Fruit fly (Drosophila melanogaster) whole organism, embryonic: ENCODE measurements around the gene N.

Source experiments
- Ada2b ChIP-seq: fragments of 200-800 bp; sonication (Bioruptor generic); IDR thresholded peaks from 2 replicates; pipeline ENCODE4 v1.3.6; 2022; ENCODE audit warnings: missing biosample characterization, missing genetic modification characterization
- Awh ChIP-seq: fragments of 200-800 bp; sonication (Bioruptor generic); IDR thresholded peaks from 2 replicates; pipeline ENCODE4, ENCODE4 v1.3.6; 2022; ENCODE audit warnings: missing biosample characterization, missing genetic modification characterization
- CG10366 ChIP-seq: fragments of 200-800 bp; sonication (Bioruptor generic); IDR thresholded peaks from 2 replicates; pipeline ENCODE4 v1.3.6; 2022; ENCODE audit warnings: missing biosample characterization, missing genetic modification characterization
- CG12104 ChIP-seq: fragments of 200-800 bp; sonication (Bioruptor generic); optimal IDR thresholded peaks from 3 replicates; lab custom pipeline; 2016; ENCODE audit warnings: missing biosample characterization, missing genetic modification characterization
- CG12299 ChIP-seq: fragments of 200-800 bp; sonication (Bioruptor generic); optimal IDR thresholded peaks from 2 replicates; lab custom pipeline; 2018; ENCODE audit warnings: missing biosample characterization, mild to moderate bottlenecking, missing genetic modification characterization
- CG14050 ChIP-seq: fragments of 200-800 bp; sonication (Bioruptor generic); IDR thresholded peaks from 3 replicates; pipeline ENCODE4 v1.3.6; 2022; ENCODE audit warnings: missing biosample characterization, missing genetic modification characterization
- CG15011 ChIP-seq: fragments of 200-800 bp; sonication (Bioruptor generic); optimal IDR thresholded peaks from 3 replicates; lab custom pipeline; 2018; ENCODE audit warnings: missing biosample characterization, mild to moderate bottlenecking, missing genetic modification characterization
- CG1647 ChIP-seq: fragments of 200-800 bp; sonication (Bioruptor generic); optimal IDR thresholded peaks from 3 replicates; lab custom pipeline; 2016; ENCODE audit warnings: missing biosample characterization, missing genetic modification characterization
- CG17385 ChIP-seq: fragments of 200-800 bp; sonication (Bioruptor generic); optimal IDR thresholded peaks from 3 replicates; lab custom pipeline; 2018; ENCODE audit warnings: missing biosample characterization, mild to moderate bottlenecking, missing genetic modification characterization
- CG2199 ChIP-seq: fragments of 200-800 bp; sonication (Bioruptor generic); IDR thresholded peaks from 3 replicates; pipeline ENCODE4 v1.3.6; 2022; ENCODE audit warnings: missing biosample characterization, missing genetic modification characterization
- CG2712 ChIP-seq: fragments of 200-800 bp; optimal IDR thresholded peaks from 3 replicates; lab custom pipeline; 2019; ENCODE audit warnings: missing biosample characterization, mild to moderate bottlenecking, missing genetic modification characterization, moderate library complexity
- CG32772 ChIP-seq: fragments of 200-800 bp; sonication (Bioruptor generic); IDR thresholded peaks from 2 replicates; pipeline ENCODE4 v1.3.6; 2022; ENCODE audit warnings: missing biosample characterization, missing genetic modification characterization
- CG3407 ChIP-seq: fragments of 200-800 bp; sonication (Bioruptor generic); optimal IDR thresholded peaks from 2 replicates; lab custom pipeline; 2018; ENCODE audit warnings: missing biosample characterization, mild to moderate bottlenecking, missing genetic modification characterization
- CG34376 ChIP-seq: fragments of 200-800 bp; sonication (Bioruptor generic); optimal IDR thresholded peaks from 2 replicates; lab custom pipeline; 2018; ENCODE audit warnings: missing biosample characterization, mild to moderate bottlenecking, missing genetic modification characterization
- CG6254 ChIP-seq: fragments of 200-800 bp; sonication (Bioruptor generic); optimal IDR thresholded peaks from 3 replicates; lab custom pipeline; 2017; ENCODE audit warnings: mild to moderate bottlenecking, missing biosample characterization, missing genetic modification reagents, missing genetic modification characterization
- CG7786 ChIP-seq: fragments of 200-800 bp; sonication (Bioruptor generic); optimal IDR thresholded peaks from 2 replicates; lab custom pipeline; 2016; ENCODE audit warnings: missing biosample characterization, missing genetic modification characterization
- CG8944 ChIP-seq: fragments of 200-800 bp; sonication (Bioruptor generic); optimal IDR thresholded peaks from 3 replicates; lab custom pipeline; 2016; ENCODE audit warnings: missing biosample characterization, missing genetic modification characterization
- CHES-1-like ChIP-seq: fragments of 200-800 bp; sonication (Bioruptor generic); optimal IDR thresholded peaks from 2 replicates; lab custom pipeline; 2016; ENCODE audit warnings: missing biosample characterization, missing genetic modification characterization
- Deaf1 ChIP-seq: fragments of 200-800 bp; optimal IDR thresholded peaks from 3 replicates; lab custom pipeline; 2019; ENCODE audit warnings: missing biosample characterization, mild to moderate bottlenecking, missing genetic modification characterization, moderate library complexity
- Dfd ChIP-seq, 2 experiments: fragments of >200 bp; optimal IDR thresholded peaks; 2 replicates each; lab custom pipeline; 2017; ENCODE audit warnings: missing biosample characterization in 2 of 2, missing genetic modification characterization in 2 of 2
- Dll ChIP-seq: fragments of 200-800 bp; sonication (Bioruptor generic); IDR thresholded peaks from 4 replicates; pipeline ENCODE4 v1.3.6; 2022; ENCODE audit warnings: missing biosample characterization, missing genetic modification characterization; ENCODE audit not compliant: partially characterized antibody
- E2f1 ChIP-seq: fragments of 200-800 bp; sonication (Bioruptor generic); IDR thresholded peaks from 2 replicates; pipeline ENCODE4 v1.3.6; 2022; ENCODE audit warnings: missing biosample characterization, missing genetic modification characterization
- HLH4C ChIP-seq: fragments of 200-800 bp; sonication (Bioruptor generic); IDR thresholded peaks from 3 replicates; pipeline ENCODE4 v1.3.6; 2022; ENCODE audit warnings: missing biosample characterization, missing genetic modification characterization; ENCODE audit not compliant: partially characterized antibody
- HLH54F ChIP-seq: fragments of 200-800 bp; sonication (Bioruptor generic); optimal IDR thresholded peaks from 3 replicates; lab custom pipeline; 2016; ENCODE audit warnings: missing biosample characterization, missing genetic modification characterization
- Hsf ChIP-seq: fragments of 200-800 bp; sonication (Bioruptor generic); optimal IDR thresholded peaks from 3 replicates; lab custom pipeline; 2016; ENCODE audit warnings: missing biosample characterization, missing genetic modification characterization
- Lim3 ChIP-seq: fragments of 200-800 bp; sonication (Bioruptor generic); IDR thresholded peaks from 2 replicates; pipeline ENCODE4 v1.3.6; 2022; ENCODE audit warnings: missing biosample characterization, missing genetic modification characterization
- Nf-YB ChIP-seq: fragments of 200-800 bp; sonication (Bioruptor generic); optimal IDR thresholded peaks from 3 replicates; lab custom pipeline; 2019; ENCODE audit warnings: missing biosample characterization, mild to moderate bottlenecking, missing genetic modification characterization, moderate library complexity
- NfI ChIP-seq: fragments of 200-800 bp; sonication (Bioruptor generic); optimal IDR thresholded peaks from 3 replicates; lab custom pipeline; 2018; ENCODE audit warnings: missing biosample characterization, mild to moderate bottlenecking, missing genetic modification characterization, moderate library complexity
- Rx ChIP-seq: fragments of 200-800 bp; sonication (Bioruptor generic); IDR thresholded peaks from 2 replicates; pipeline ENCODE4 v1.3.6; 2022; ENCODE audit warnings: missing biosample characterization, missing genetic modification characterization
- Sin3A ChIP-seq: fragments of >200 bp; optimal IDR thresholded peaks from 2 replicates; lab custom pipeline; 2018
- Sry-δ ChIP-seq: fragments of 200-800 bp; sonication (Bioruptor generic); optimal IDR thresholded peaks from 2 replicates; lab custom pipeline; 2016; ENCODE audit warnings: missing biosample characterization, missing genetic modification characterization
- TFAM ChIP-seq: fragments of 200-800 bp; sonication (Bioruptor generic); optimal IDR thresholded peaks from 2 replicates; lab custom pipeline; 2017; ENCODE audit warnings: missing biosample characterization, missing genetic modification characterization, inconsistent platforms
- bbx ChIP-seq: fragments of 200-800 bp; sonication (Bioruptor generic); IDR thresholded peaks from 2 replicates; pipeline ENCODE4 v1.3.6; 2022; ENCODE audit warnings: missing biosample characterization, missing genetic modification characterization; ENCODE audit not compliant: partially characterized antibody
- ci ChIP-seq: fragments of 200-800 bp; sonication (Bioruptor generic); IDR thresholded peaks from 3 replicates; pipeline ENCODE4 v1.3.6; 2022; ENCODE audit warnings: missing biosample characterization, missing genetic modification characterization
- crc ChIP-seq: fragments of 200-800 bp; sonication (Bioruptor generic); optimal IDR thresholded peaks from 2 replicates; lab custom pipeline; 2016; ENCODE audit warnings: missing biosample characterization, missing genetic modification characterization
- crol ChIP-seq: fragments of 200-800 bp; sonication (Bioruptor generic); IDR thresholded peaks from 2 replicates; pipeline ENCODE4 v1.3.6; 2022; ENCODE audit warnings: missing biosample characterization, missing genetic modification characterization
- dmrt99B ChIP-seq: fragments of 200-800 bp; sonication (Bioruptor generic); optimal IDR thresholded peaks from 2 replicates; lab custom pipeline; 2018; ENCODE audit warnings: missing biosample characterization, mild to moderate bottlenecking, missing genetic modification characterization, moderate library complexity
- fu2 ChIP-seq: fragments of 200-800 bp; sonication (Bioruptor generic); optimal IDR thresholded peaks from 2 replicates; lab custom pipeline; 2016; ENCODE audit warnings: missing biosample characterization, missing genetic modification characterization
- ind ChIP-seq: fragments of 200-800 bp; sonication (Bioruptor generic); optimal IDR thresholded peaks from 3 replicates; lab custom pipeline; 2016; ENCODE audit warnings: missing biosample characterization, missing genetic modification characterization
- luna ChIP-seq: fragments of 200-800 bp; sonication (Bioruptor generic); optimal IDR thresholded peaks from 2 replicates; lab custom pipeline; 2016; ENCODE audit warnings: missing biosample characterization, missing genetic modification characterization
- mam ChIP-seq: fragments of 200-800 bp; sonication (Bioruptor generic); optimal IDR thresholded peaks from 3 replicates; lab custom pipeline; 2016; ENCODE audit warnings: missing biosample characterization, missing genetic modification characterization
- nmo ChIP-seq: fragments of 200-800 bp; sonication (Bioruptor generic); optimal IDR thresholded peaks from 2 replicates; lab custom pipeline; 2018; ENCODE audit warnings: missing biosample characterization, mild to moderate bottlenecking, missing genetic modification characterization, moderate library complexity
- ro ChIP-seq: fragments of 200-800 bp; sonication (Bioruptor generic); IDR thresholded peaks from 2 replicates; pipeline ENCODE4 v1.3.6; 2022; ENCODE audit warnings: missing biosample characterization, missing genetic modification characterization
- row ChIP-seq: fragments of 200-800 bp; sonication (Bioruptor generic); IDR thresholded peaks from 3 replicates; pipeline ENCODE4 v1.3.6; 2022; ENCODE audit warnings: missing biosample characterization, missing genetic modification characterization
- run ChIP-seq: fragments of 200-800 bp; sonication (Bioruptor generic); optimal IDR thresholded peaks from 3 replicates; lab custom pipeline; 2018; ENCODE audit warnings: missing biosample characterization, mild to moderate bottlenecking, missing genetic modification characterization
- salm ChIP-seq: fragments of 200-800 bp; sonication (Bioruptor generic); optimal IDR thresholded peaks from 2 replicates; lab custom pipeline; 2018; ENCODE audit warnings: missing biosample characterization, mild to moderate bottlenecking, missing genetic modification characterization
- sob ChIP-seq: fragments of 200-800 bp; sonication (Bioruptor generic); IDR thresholded peaks from 2 replicates; pipeline ENCODE4 v1.3.6; 2022; ENCODE audit warnings: missing biosample characterization, missing genetic modification characterization
- sug ChIP-seq: fragments of 200-800 bp; optimal IDR thresholded peaks from 2 replicates; lab custom pipeline; 2019; ENCODE audit warnings: missing biosample characterization, mild to moderate bottlenecking, missing genetic modification characterization, moderate library complexity
- unpg ChIP-seq: fragments of 200-800 bp; sonication (Bioruptor generic); optimal IDR thresholded peaks from 3 replicates; lab custom pipeline; 2018; ENCODE audit warnings: missing biosample characterization, mild to moderate bottlenecking, missing genetic modification characterization, moderate library complexity
- wdn ChIP-seq: fragments of 200-800 bp; sonication (Bioruptor generic); IDR thresholded peaks from 2 replicates; pipeline ENCODE4 v1.3.6; 2022; ENCODE audit warnings: missing biosample characterization, missing genetic modification characterization

N gene

DNA sequence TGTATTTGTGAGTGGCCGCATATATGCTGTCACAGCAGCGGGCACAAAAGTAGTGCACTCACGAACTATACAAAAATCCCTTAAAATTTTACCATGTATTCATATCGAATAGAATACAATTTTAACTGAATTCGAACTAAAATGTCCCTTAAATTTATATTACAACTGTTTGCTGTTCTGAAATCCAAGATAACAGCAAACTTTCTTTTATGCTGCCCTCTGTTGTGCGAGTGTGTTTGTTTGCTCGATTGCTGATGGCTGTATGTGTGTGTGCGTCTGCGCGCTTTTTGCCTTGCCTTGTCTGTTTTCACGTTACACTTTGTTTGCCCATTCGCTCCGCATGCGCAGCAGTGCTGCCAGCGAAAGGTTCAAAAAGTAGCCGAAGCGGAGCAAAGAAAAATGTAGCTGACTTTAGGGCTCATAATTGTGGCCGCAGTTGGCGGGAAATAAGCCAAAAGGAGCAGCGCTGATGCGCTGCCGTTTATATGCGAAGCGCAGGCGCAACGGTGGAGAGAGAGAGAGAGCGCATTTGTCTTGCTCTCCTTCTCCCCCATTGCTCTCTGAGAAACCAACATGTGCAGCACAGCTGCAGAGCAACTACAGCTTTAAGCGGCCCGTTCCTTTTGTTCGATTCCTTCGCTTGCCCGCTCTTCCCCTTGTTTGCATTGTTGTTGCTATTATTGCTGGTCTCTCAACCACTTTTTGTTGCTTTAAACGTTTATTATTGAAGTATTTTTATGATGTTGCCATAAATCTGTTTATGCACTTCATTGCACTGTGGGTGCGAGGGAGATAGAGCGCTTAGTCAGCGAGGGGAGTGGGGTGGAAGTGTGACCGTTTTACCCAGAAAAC is 28.0 kb downstream of the N start (continued):
- TF ChIP-seq unpg: peak; percentile 96
- TF ChIP-seq CG7786 (GFP tag; lab: Kevin White, UChicago): peak; percentile 90
- TF ChIP-seq CG2712: peak; percentile 96
- TF ChIP-seq Sry-δ: peak; percentile 56
- peak; percentile 92 for TF ChIP-seq E2f1 (GFP tag; lab: Robert Waterston, UW)
- TF ChIP-seq row (GFP tag; lab: Robert Waterston, UW): peak; percentile 96
- peak; percentile 89 for TF ChIP-seq CG8944 (GFP tag; lab: Kevin White, UChicago)
- TF ChIP-seq Rx (GFP tag; lab: Robert Waterston, UW): peak; percentile 84
- TF ChIP-seq Awh (GFP tag; lab: Robert Waterston, UW): peak; percentile 93
- no peak for TF ChIP-seq Sin3A (lab: Kevin White, UChicago)
- peak; percentile 89 for TF ChIP-seq CG3407 (GFP tag; lab: Kevin White, UChicago)
- peak; percentile 71 for TF ChIP-seq Lim3 (GFP tag; lab: Robert Waterston, UW)
- peak; percentile 88 for TF ChIP-seq crc (GFP tag; lab: Kevin White, UChicago)
- peak; percentile 57 for TF ChIP-seq sug
- peak; percentile 89 for TF ChIP-seq mam (GFP tag; lab: Kevin White, UChicago)
- peak; percentile 83 for TF ChIP-seq Nf-YB (GFP tag; lab: Kevin White, UChicago)
- peak; percentile 88 for TF ChIP-seq NfI (GFP tag; lab: Kevin White, UChicago)
- TF ChIP-seq CG1647 (GFP tag; lab: Kevin White, UChicago): peak; percentile 82
- peak; percentile 87 for TF ChIP-seq CG15011 (GFP tag; lab: Kevin White, UChicago)
- TF ChIP-seq ro (GFP tag; lab: Robert Waterston, UW): peak; percentile 85
- peak; percentile 52 for TF ChIP-seq CG34376 (GFP tag; lab: Kevin White, UChicago)
- TF ChIP-seq ci (GFP tag; lab: Robert Waterston, UW): peak; percentile 96
- peak; percentile 90 for TF ChIP-seq CG6254 (GFP tag; lab: Kevin White, UChicago)
- TF ChIP-seq HLH4C (GFP tag; lab: Robert Waterston, UW): 0 out of 3 replicates have a peak, but pooled peaks have one; percentile 15
- peak; percentile 82; the same call in 1 of the 3 replicates for TF ChIP-seq CG2199
- peak; percentile 47; the same call in 2 of the 4 replicates for TF ChIP-seq Dll (GFP tag; lab: Robert Waterston, UW)
- peak; percentile 79 for TF ChIP-seq TFAM (GFP tag; lab: Kevin White, UChicago)
- TF ChIP-seq Dfd (GFP tag; optimal IDR thresholded peaks at IDR 0.05; lab: Kevin White, UChicago): no peak
- TF ChIP-seq CG10366 (GFP tag; lab: Robert Waterston, UW): peak; percentile 90
- TF ChIP-seq salm (tag; lab: Kevin White, UChicago): peak; percentile 90
- peak; percentile 91 for TF ChIP-seq ind (GFP tag; lab: Kevin White, UChicago)
- TF ChIP-seq Deaf1 (tag; lab: Kevin White, UChicago): peak; percentile 66
- peak; percentile 91 for TF ChIP-seq CG14050
- TF ChIP-seq crol: peak; percentile 79
- peak; percentile 95 for TF ChIP-seq Hsf (GFP tag; lab: Kevin White, UChicago)
- TF ChIP-seq CG12299: peak; percentile 83
- peak; percentile 95 for TF ChIP-seq nmo (GFP tag; lab: Kevin White, UChicago)
- 0 out of 2 replicates have a peak, but pooled peaks have one; percentile 22 for TF ChIP-seq bbx (GFP tag; lab: Robert Waterston, UW)
- peak; percentile 86 for TF ChIP-seq HLH54F (GFP tag; lab: Kevin White, UChicago)
- TF ChIP-seq fu2 (GFP tag; lab: Kevin White, UChicago): peak; percentile 75
- peak; percentile 90 for TF ChIP-seq CG12104 (GFP tag; lab: Kevin White, UChicago)
- peak; percentile 90 for TF ChIP-seq Ada2b (GFP tag; lab: Robert Waterston, UW)
- peak; percentile 95 for TF ChIP-seq dmrt99B (tag; lab: Kevin White, UChicago)
- peak; percentile 78 for TF ChIP-seq wdn (GFP tag; lab: Robert Waterston, UW)
- TF ChIP-seq CHES-1-like (GFP tag; lab: Kevin White, UChicago): peak; percentile 91
- peak; percentile 88 for TF ChIP-seq sob
- TF ChIP-seq run: peak; percentile 82
- TF ChIP-seq luna: peak; percentile 30
- peak; percentile 92 for TF ChIP-seq CG32772 (GFP tag; lab: Robert Waterston, UW)
- peak; percentile 90 for TF ChIP-seq CG17385 (GFP tag; lab: Kevin White, UChicago)
